Worm (Caenorhabditis elegans): Measurements from ENCODE around the gene C08B11.9.

The C08B11.9 gene

DNA sequence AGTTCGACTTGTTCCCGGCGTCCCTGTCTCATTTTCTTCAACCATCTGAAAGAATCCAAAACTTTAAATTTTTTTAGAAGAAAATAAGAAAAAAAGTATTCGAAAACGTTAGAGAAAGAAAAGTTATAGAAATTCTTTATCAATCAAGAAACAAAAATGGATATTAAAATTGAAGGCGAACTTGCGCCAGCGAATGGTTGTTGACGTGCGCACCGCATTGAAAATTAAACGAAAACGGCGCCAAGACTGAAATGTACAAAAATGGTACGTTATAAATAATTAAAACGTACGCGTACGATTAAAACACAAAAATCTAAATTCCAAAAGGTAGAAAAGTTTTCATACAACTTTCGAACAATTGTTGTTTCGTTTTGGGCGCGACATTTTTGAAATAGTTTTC, 48.8 kb upstream of the C08B11.9 start, which contains the start of gene K02C4.3 (continued):
- TF ChIP-seq jun-1 (tag; optimal IDR thresholded peaks at IDR 0.05): no peak
- no peak for TF ChIP-seq D1046.2 (GFP tag; IDR thresholded peaks at IDR 0.05)
- TF ChIP-seq ceh-20 (GFP tag; IDR thresholded peaks at IDR 0.05): no peak
- TF ChIP-seq mdt-29 (GFP tag; IDR thresholded peaks at IDR 0.05): no peak
- TF ChIP-seq nhr-237 (tag; optimal IDR thresholded peaks at IDR 0.05): no peak
- no peak for TF ChIP-seq mxl-3 (GFP tag; optimal IDR thresholded peaks at IDR 0.05)
- no peak for TF ChIP-seq daf-19 (GFP tag; conservative IDR thresholded peaks at IDR 0.05)
- TF ChIP-seq F49E8.2 (tag; optimal IDR thresholded peaks at IDR 0.05; ENCODE audit: borderline replicate concordance): no peak
- TF ChIP-seq nhr-10 (tag; optimal IDR thresholded peaks at IDR 0.05): no peak
- TF ChIP-seq set-16 (GFP tag; IDR thresholded peaks at IDR 0.05): no peak
- peak; percentile 37 for TF ChIP-seq snpc-4 (tag; optimal IDR thresholded peaks at IDR 0.05)
- TF ChIP-seq lsy-2 (tag; optimal IDR thresholded peaks at IDR 0.05): peak in 1 of 2 experiments; percentile 86
- TF ChIP-seq zip-11 (GFP tag; IDR thresholded peaks at IDR 0.05): no peak
- no peak for TF ChIP-seq lin-13 (GFP tag; optimal IDR thresholded peaks at IDR 0.05)
- TF ChIP-seq nhr-42 (GFP tag; IDR thresholded peaks at IDR 0.05): no peak
- TF ChIP-seq rbr-2 (tag; optimal IDR thresholded peaks at IDR 0.05): peak; percentile 40
- TF ChIP-seq mdl-1 (tag; optimal IDR thresholded peaks at IDR 0.05): no peak
- TF ChIP-seq nhr-77 (tag; optimal IDR thresholded peaks at IDR 0.05): peak; percentile 45
- no peak for TF ChIP-seq ceh-44 (GFP tag; IDR thresholded peaks at IDR 0.05)
- TF ChIP-seq hmg-1.1 (GFP tag; IDR thresholded peaks at IDR 0.05): 0 out of 2 replicates have a peak, but pooled peaks have one; percentile 13
- no peak for TF ChIP-seq F26F4.8 (GFP tag; conservative IDR thresholded peaks at IDR 0.05)
- no peak for TF ChIP-seq F10B5.3 (tag; optimal IDR thresholded peaks at IDR 0.05)
- no peak for TF ChIP-seq saeg-2 (GFP tag; IDR thresholded peaks at IDR 0.05)
- TF ChIP-seq ceh-62 (tag; optimal IDR thresholded peaks at IDR 0.05): no peak
- TF ChIP-seq F44E2.7 (GFP tag; IDR thresholded peaks at IDR 0.05): no peak
- TF ChIP-seq lin-38 (GFP tag; IDR thresholded peaks at IDR 0.05): peak; percentile 75
- no peak for TF ChIP-seq Y5F2A.4 (GFP tag; optimal IDR thresholded peaks at IDR 0.05)
- no peak for TF ChIP-seq daf-16 (GFP tag; optimal IDR thresholded peaks at IDR 0.05)
- no peak for TF ChIP-seq daf-16 (tag; optimal IDR thresholded peaks at IDR 0.05)
- no peak for TF ChIP-seq dmd-9 (GFP tag; IDR thresholded peaks at IDR 0.05)
- no peak for TF ChIP-seq ZK546.5 (tag; optimal IDR thresholded peaks at IDR 0.05)
- no peak for TF ChIP-seq attf-4 (tag; optimal IDR thresholded peaks at IDR 0.05)
- TF ChIP-seq madf-9 (GFP tag; conservative IDR thresholded peaks at IDR 0.05): no peak
- TF ChIP-seq nhr-41 (GFP tag; IDR thresholded peaks at IDR 0.05): no peak
- TF ChIP-seq gei-8 (GFP tag; optimal IDR thresholded peaks at IDR 0.05): no peak
- TF ChIP-seq nhr-25 (tag; optimal IDR thresholded peaks at IDR 0.05; ENCODE audit: borderline replicate concordance, insufficient read depth): no peak
- no peak for TF ChIP-seq lin-15B (tag; optimal IDR thresholded peaks at IDR 0.05)
- TF ChIP-seq nhr-6 (tag; optimal IDR thresholded peaks at IDR 0.05): peak; percentile 51
- TF ChIP-seq nhr-102 (tag; optimal IDR thresholded peaks at IDR 0.05): no peak
- no peak for TF ChIP-seq madf-5 (GFP tag; IDR thresholded peaks at IDR 0.05)
- peak; percentile 93 for TF ChIP-seq dpl-1 (GFP tag; optimal IDR thresholded peaks at IDR 0.05)
- peak; percentile 54 for TF ChIP-seq duxl-1 (tag; optimal IDR thresholded peaks at IDR 0.05; ENCODE audit: poor library complexity)
- peak; percentile 10 for TF ChIP-seq ztf-7 (tag; optimal IDR thresholded peaks at IDR 0.05)
- TF ChIP-seq ctbp-1 (GFP tag; IDR thresholded peaks at IDR 0.05): no peak
- TF ChIP-seq mxl-2 (GFP tag; conservative IDR thresholded peaks at IDR 0.05): no peak
- no peak for TF ChIP-seq zfp-3 (GFP tag; conservative IDR thresholded peaks at IDR 0.05)
- TF ChIP-seq hlh-11 (tag; optimal IDR thresholded peaks at IDR 0.05): peak; percentile 46
- TF ChIP-seq mes-2 (tag; optimal IDR thresholded peaks at IDR 0.05; ENCODE audit: poor library complexity, severe bottlenecking): peak; percentile 81
- TF ChIP-seq nhr-28 (tag; optimal IDR thresholded peaks at IDR 0.05): peak; percentile 27
- no peak for TF ChIP-seq vab-7 (GFP tag; IDR thresholded peaks at IDR 0.05)
- TF ChIP-seq ama-1 (optimal IDR thresholded peaks at IDR 0.05): no peak
- TF ChIP-seq php-3 (GFP tag; IDR thresholded peaks at IDR 0.05): no peak
- TF ChIP-seq skn-1 (tag; optimal IDR thresholded peaks at IDR 0.05): no peak
